Fruit fly (Drosophila melanogaster): Measurements from ENCODE around the gene Cmpk.

The Cmpk gene

DNA sequence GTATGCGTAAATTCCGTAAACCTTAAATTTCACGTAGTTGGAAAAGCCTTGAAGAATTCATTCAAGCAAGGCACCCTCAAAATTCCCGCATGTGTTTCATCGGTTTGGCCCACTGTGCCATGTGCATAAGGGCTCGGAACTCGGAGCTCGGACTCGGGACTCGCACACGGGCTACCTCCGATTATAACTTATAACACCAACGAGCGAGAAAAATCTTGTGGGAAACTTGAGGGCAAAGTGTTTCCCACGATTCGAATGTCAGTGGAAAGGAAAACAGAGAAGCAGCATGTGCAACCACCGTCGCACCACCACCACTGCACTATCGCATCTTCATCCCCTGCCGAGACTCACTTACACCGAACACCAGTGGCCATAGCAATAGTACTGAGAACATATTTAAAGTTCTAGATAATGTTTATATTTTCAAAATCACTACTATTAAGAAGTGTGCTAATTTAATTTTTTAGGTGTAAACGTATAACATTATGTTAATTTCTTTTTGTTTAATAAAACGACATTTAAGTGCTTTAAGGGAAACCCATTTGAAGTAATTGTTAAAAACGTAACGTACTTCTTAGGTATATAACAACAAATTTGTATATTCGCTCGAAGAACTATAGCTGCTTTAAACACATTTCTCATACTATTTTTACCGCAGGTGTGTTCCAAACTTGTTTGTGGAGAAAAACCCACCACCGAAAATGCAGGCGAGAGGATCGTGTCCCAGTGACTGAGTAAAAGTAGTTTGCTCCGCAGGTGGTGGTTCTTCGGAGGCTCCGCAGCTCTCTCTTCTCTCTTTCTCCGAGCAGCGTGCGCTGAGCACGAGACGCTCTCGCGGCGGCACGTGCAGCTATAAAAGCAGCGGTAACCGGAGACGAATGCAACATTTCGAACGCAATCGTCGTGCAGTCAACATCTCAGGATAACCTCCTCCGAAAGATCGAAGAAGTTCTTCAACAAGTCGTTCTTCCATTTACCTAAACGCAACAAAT is 18.8 kb downstream of the Cmpk start (continued):
- TF ChIP-seq corto (GFP tag; optimal IDR thresholded peaks at IDR 0.05): peak; percentile 75
- peak; percentile 33 to 74 for TF ChIP-seq Hr51 (GFP tag; optimal IDR thresholded peaks at IDR 0.05)
- TF ChIP-seq CG7556 (GFP tag; optimal IDR thresholded peaks at IDR 0.05): peak; percentile 97
- TF ChIP-seq ttk (GFP tag; IDR thresholded peaks at IDR 0.05): peak; percentile 45; the same call in 1 of the 2 replicates
- TF ChIP-seq org-1 (GFP tag; optimal IDR thresholded peaks at IDR 0.05): peak; percentile 90
- peak; percentile 89 for TF ChIP-seq CG1602 (GFP tag; optimal IDR thresholded peaks at IDR 0.05)
- TF ChIP-seq CG12744 (GFP tag; optimal IDR thresholded peaks at IDR 0.05): peak; percentile 49
- peak; percentile 99 for TF ChIP-seq sens (GFP tag)
- no peak for TF ChIP-seq D19B (GFP tag; optimal IDR thresholded peaks at IDR 0.05)
- no peak for TF ChIP-seq C15 (GFP tag; IDR thresholded peaks at IDR 0.05)
- peak; percentile 83 for TF ChIP-seq CG2199 (GFP tag; IDR thresholded peaks at IDR 0.05)
- peak; percentile 60 for TF ChIP-seq CG9609 (GFP tag; optimal IDR thresholded peaks at IDR 0.05)
- TF ChIP-seq tio (GFP tag; optimal IDR thresholded peaks at IDR 0.05): peak; percentile 82
- no peak for TF ChIP-seq CG32532 (GFP tag; IDR thresholded peaks at IDR 0.05)
- 0 out of 2 replicates have a peak, but pooled peaks have one; percentile 13 for TF ChIP-seq CG7372 (GFP tag; IDR thresholded peaks at IDR 0.05)
- peak; percentile 86 for TF ChIP-seq Lhr (GFP tag; optimal IDR thresholded peaks at IDR 0.05)
- no peak; the same call in none of the 3 replicates for TF ChIP-seq zfh1 (GFP tag; IDR thresholded peaks at IDR 0.05)
- peak; percentile 69 for TF ChIP-seq Atf-2 (GFP tag; optimal IDR thresholded peaks at IDR 0.05)
- TF ChIP-seq twi (tag; optimal IDR thresholded peaks at IDR 0.05): peak; percentile 95
- TF ChIP-seq D (optimal IDR thresholded peaks at IDR 0.05): peak; percentile 73
- TF ChIP-seq D (GFP tag; optimal IDR thresholded peaks at IDR 0.05): peak; percentile 98
- TF ChIP-seq ranshi (GFP tag; IDR thresholded peaks at IDR 0.05): peak; percentile 39; the same call in 1 of the 2 replicates
- peak; percentile 89 for TF ChIP-seq CG30403 (GFP tag; optimal IDR thresholded peaks at IDR 0.05)
- peak; percentile 84 for TF ChIP-seq oc (tag; optimal IDR thresholded peaks at IDR 0.05)
- TF ChIP-seq ATbp (GFP tag; optimal IDR thresholded peaks at IDR 0.05): peak; percentile 88
- peak; percentile 98 for TF ChIP-seq CG17361 (GFP tag; IDR thresholded peaks at IDR 0.05)
- no peak for TF ChIP-seq Doc2 (GFP tag; IDR thresholded peaks at IDR 0.05)
- peak; percentile 0 to 97 for TF ChIP-seq Trl (optimal IDR thresholded peaks at IDR 0.05)
- peak; percentile 23 for TF ChIP-seq Trl (GFP tag; optimal IDR thresholded peaks at IDR 0.05)
- no peak for TF ChIP-seq rib (GFP tag; IDR thresholded peaks at IDR 0.05)
- TF ChIP-seq CG3407 (GFP tag; optimal IDR thresholded peaks at IDR 0.05): peak; percentile 90
- peak; percentile 48 for TF ChIP-seq CG8765 (GFP tag; IDR thresholded peaks at IDR 0.05)
- peak; percentile 99 for TF ChIP-seq pros (GFP tag; optimal IDR thresholded peaks at IDR 0.05)
- peak; percentile 71 for TF ChIP-seq NC2β (GFP tag; optimal IDR thresholded peaks at IDR 0.05)
- TF ChIP-seq al (GFP tag; IDR thresholded peaks at IDR 0.05): no peak
- TF ChIP-seq stc (GFP tag; IDR thresholded peaks at IDR 0.05): 0 out of 2 replicates have a peak, but pooled peaks have one; percentile 38
- peak; percentile 96 for TF ChIP-seq CG1529 (GFP tag; optimal IDR thresholded peaks at IDR 0.05)
- TF ChIP-seq CG8089 (GFP tag; optimal IDR thresholded peaks at IDR 0.05): peak; percentile 73
- TF ChIP-seq CG16815 (GFP tag; optimal IDR thresholded peaks at IDR 0.05): peak; percentile 94
- peak; percentile 83 for TF ChIP-seq CG12104 (GFP tag; optimal IDR thresholded peaks at IDR 0.05)
- TF ChIP-seq p53 (GFP tag; optimal IDR thresholded peaks at IDR 0.05): no peak
- no peak for TF ChIP-seq CG43689 (GFP tag; IDR thresholded peaks at IDR 0.05)
- no peak for TF ChIP-seq CG5953 (GFP tag; IDR thresholded peaks at IDR 0.05)
- peak; percentile 86 for TF ChIP-seq Chrac-16 (GFP tag; optimal IDR thresholded peaks at IDR 0.05)
- TF ChIP-seq CG4282 (GFP tag; optimal IDR thresholded peaks at IDR 0.05): peak; percentile 80
- TF ChIP-seq ap (GFP tag; IDR thresholded peaks at IDR 0.05): peak; percentile 71
- TF ChIP-seq CG30431 (GFP tag; optimal IDR thresholded peaks at IDR 0.05): peak; percentile 86
- TF ChIP-seq HmgD (GFP tag; optimal IDR thresholded peaks at IDR 0.05): no peak
- TF ChIP-seq pzg (GFP tag; optimal IDR thresholded peaks at IDR 0.05): no peak
- TF ChIP-seq abd-A (tag; optimal IDR thresholded peaks at IDR 0.05): peak; percentile 11

Data from whole organism, embryonic.